Worm (Caenorhabditis elegans) whole organism, young adult: Measurements from ENCODE around the gene snf-5.

ENCODE experiments used
- C06A6.2 ChIP-seq: fragments of 200-800 bp; sonication (Bioruptor generic); conservative IDR thresholded peaks from 2 replicates; pipeline ENCODE4 v1.3.6; 2022; ENCODE audit warnings: missing genetic modification characterization, missing compliant biosample characterization
- F55B11.4 ChIP-seq: sonication (generic microtip); optimal IDR thresholded peaks from 2 replicates; lab custom pipeline; 2016; ENCODE audit warnings: missing compliant biosample characterization, missing genetic modification characterization, borderline replicate concordance; ENCODE audit not compliant: insufficient read depth
- Y95B8A.8 ChIP-seq: fragments of 200-800 bp; sonication (Bioruptor generic); IDR thresholded peaks from 2 replicates; pipeline ENCODE4 v1.3.6; 2022; ENCODE audit warnings: missing genetic modification reagents, missing genetic modification characterization, missing compliant biosample characterization
- ama-1 ChIP-seq, 3 experiments: fragments of 150-350 bp in 1 of 3; sonication (generic microtip) in 2 of 3; optimal IDR thresholded peaks; 2 replicates each; lab custom pipeline; 2014 to 2018; ENCODE audit warnings: missing biosample characterization in 2 of 3, missing genetic modification characterization in 2 of 3, missing genetic modification reagents in 2 of 3
- ceh-40 ChIP-seq: fragments of 200-800 bp; sonication (Bioruptor generic); IDR thresholded peaks from 2 replicates; pipeline ENCODE4 v1.3.6; 2022; ENCODE audit warnings: missing genetic modification characterization, missing compliant biosample characterization
- dpff-1 ChIP-seq: sonication (generic microtip); optimal IDR thresholded peaks from 2 replicates; lab custom pipeline; 2017; ENCODE audit warnings: mild to moderate bottlenecking, missing genetic modification characterization, missing compliant biosample characterization
- egl-18 ChIP-seq: fragments of 200-800 bp; sonication (Bioruptor generic); IDR thresholded peaks from 2 replicates; pipeline ENCODE4 v1.3.6; 2022; ENCODE audit warnings: missing genetic modification reagents, missing genetic modification characterization, missing compliant biosample characterization
- gei-17 ChIP-seq: fragments of 200-800 bp; sonication (Bioruptor generic); optimal IDR thresholded peaks from 2 replicates; lab custom pipeline; 2018; ENCODE audit warnings: mild to moderate bottlenecking, missing genetic modification characterization, missing compliant biosample characterization
- madf-8 ChIP-seq: fragments of 200-800 bp; sonication (Bioruptor generic); conservative IDR thresholded peaks from 2 replicates; pipeline ENCODE4 v1.3.6; 2022; ENCODE audit warnings: missing genetic modification reagents, missing genetic modification characterization, missing compliant biosample characterization
- mcd-1 ChIP-seq: fragments of 200-800 bp; sonication (Bioruptor generic); IDR thresholded peaks from 2 replicates; pipeline ENCODE4 v1.3.6; 2022; ENCODE audit warnings: missing genetic modification reagents, missing genetic modification characterization, missing compliant biosample characterization
- mxl-1 ChIP-seq: sonication (generic microtip); optimal IDR thresholded peaks from 2 replicates; lab custom pipeline; 2016; ENCODE audit warnings: missing genetic modification characterization, missing compliant biosample characterization
- pbrm-1 ChIP-seq: fragments of 200-800 bp; sonication (Bioruptor generic); IDR thresholded peaks from 2 replicates; pipeline ENCODE4 v1.3.6; 2022; ENCODE audit warnings: missing genetic modification reagents, missing genetic modification characterization, missing compliant biosample characterization
- snpc-3.4 ChIP-seq: sonication (generic microtip); optimal IDR thresholded peaks from 2 replicates; lab custom pipeline; 2017; ENCODE audit warnings: missing genetic modification characterization, mild to moderate bottlenecking, missing compliant biosample characterization, antibody characterized with exemption, moderate library complexity, missing genotype, missing genetic modification reagents
- ztf-3 ChIP-seq: fragments of 200-800 bp; sonication (Bioruptor generic); optimal IDR thresholded peaks from 2 replicates; lab custom pipeline; 2018; ENCODE audit warnings: mild to moderate bottlenecking, missing genetic modification characterization, missing compliant biosample characterization

DNA sequence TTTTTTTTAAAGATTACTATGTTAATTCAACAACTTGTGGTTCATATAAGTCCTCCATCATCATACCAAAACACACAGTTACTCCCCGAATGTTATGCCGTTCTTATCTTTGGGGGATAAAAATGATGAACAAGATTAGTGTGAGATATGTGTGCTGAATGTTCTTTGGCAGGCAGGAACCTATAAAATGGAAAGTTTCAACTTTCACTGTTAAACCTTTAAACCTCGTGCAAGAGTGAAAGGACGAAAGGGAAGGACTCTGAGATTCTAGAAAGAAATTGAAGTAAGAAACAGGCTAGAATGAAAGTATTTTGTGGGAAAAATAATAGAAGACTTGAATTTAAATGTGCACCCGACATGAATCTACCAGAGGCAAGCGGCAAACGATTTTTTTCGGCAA is 45.6 kb downstream of the snf-5 start:
- no peak for TF ChIP-seq snpc-3.4 (tag; lab: Kevin White, UChicago)
- no peak for TF ChIP-seq mxl-1 (tag; lab: Kevin White, UChicago)
- TF ChIP-seq madf-8 (GFP tag; lab: Robert Waterston, UW), result no peak
- no peak for TF ChIP-seq pbrm-1 (GFP tag; lab: Robert Waterston, UW)
- TF ChIP-seq ztf-3 (GFP tag; lab: Kevin White, UChicago), result no peak
- TF ChIP-seq dpff-1, result no peak
- no peak for TF ChIP-seq Y95B8A.8 (GFP tag; lab: Robert Waterston, UW)
- no peak for TF ChIP-seq F55B11.4 (tag; lab: Kevin White, UChicago)
- TF ChIP-seq ceh-40, result no peak
- TF ChIP-seq egl-18, result no peak
- TF ChIP-seq mcd-1, result no peak
- TF ChIP-seq gei-17 (GFP tag; lab: Kevin White, UChicago), result no peak
- TF ChIP-seq ama-1 (optimal IDR thresholded peaks at IDR 0.05; lab: Kevin White, UChicago), result no peak
- no peak for TF ChIP-seq ama-1 (GFP tag; optimal IDR thresholded peaks at IDR 0.05; lab: Kevin White, UChicago)
- no peak for TF ChIP-seq C06A6.2 (GFP tag; lab: Robert Waterston, UW)
